Worm (Caenorhabditis elegans): ENCODE results near the gene F13H10.6.

DNA sequence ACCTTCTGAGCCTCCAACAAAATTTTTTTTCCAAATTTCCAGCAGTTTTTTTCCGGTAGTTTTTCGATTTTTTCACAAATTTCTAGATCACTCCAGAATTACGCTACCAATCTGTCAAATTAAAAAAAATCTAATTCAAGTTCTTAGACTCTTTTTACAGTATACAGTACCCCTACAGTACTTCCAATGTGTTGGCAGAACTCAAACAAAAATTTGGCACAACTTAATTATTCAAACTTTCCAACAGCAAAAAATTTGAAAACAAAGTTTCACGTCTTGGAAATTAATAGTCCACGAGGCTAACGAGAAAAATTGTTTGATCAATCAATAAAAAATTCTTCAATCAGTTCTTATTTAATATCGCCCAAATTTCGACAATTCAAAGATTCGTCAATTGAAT is 40.7 kb downstream of the F13H10.6 start, which contains the start of gene F36H1.3:
- no peak for TF ChIP-seq ztf-4 (tag; optimal IDR thresholded peaks at IDR 0.05)
- no peak for TF ChIP-seq lin-15B (tag; optimal IDR thresholded peaks at IDR 0.05)
- TF ChIP-seq snpc-4 (tag; optimal IDR thresholded peaks at IDR 0.05): no peak
- TF ChIP-seq nhr-237 (tag; optimal IDR thresholded peaks at IDR 0.05): no peak
- no peak for TF ChIP-seq pqm-1 (tag; optimal IDR thresholded peaks at IDR 0.05)
- no peak for TF ChIP-seq nhr-23 (tag; optimal IDR thresholded peaks at IDR 0.05)
- no peak for TF ChIP-seq unc-62 (GFP tag; optimal IDR thresholded peaks at IDR 0.05)
- no peak for TF ChIP-seq skn-1 (tag; optimal IDR thresholded peaks at IDR 0.05)
- no peak for TF ChIP-seq nhr-12 (tag; optimal IDR thresholded peaks at IDR 0.05)
- no peak for TF ChIP-seq pha-4 (tag; optimal IDR thresholded peaks at IDR 0.05)
- TF ChIP-seq R02D3.7 (tag; optimal IDR thresholded peaks at IDR 0.05): no peak
- TF ChIP-seq aly-2 (tag; optimal IDR thresholded peaks at IDR 0.05): no peak
- TF ChIP-seq fos-1 (tag; optimal IDR thresholded peaks at IDR 0.05): no peak
